Fruit fly (Drosophila melanogaster): ENCODE results near the gene ZnT77C.

Gene ZnT77C

dm6 chr3L:20498204-20498603, 3.5 kb upstream of the ZnT77C start:
- TF ChIP-seq D1 (tag; optimal IDR thresholded peaks at IDR 0.05) (peak; percentile 29), fd96Ca (GFP tag; IDR thresholded peaks at IDR 0.05) (no peak), CG32121 (GFP tag; IDR thresholded peaks at IDR 0.05) (0 out of 2 replicates have a peak, but pooled peaks have one; percentile 18)

dm6 chr3L:20497124-20497996, 2.6 kb upstream of the ZnT77C start, which contains the start of gene CG32425:
CG32425 (plus strand) TSS chr3L:20497323.
- TF ChIP-seq CG17806 (tag; optimal IDR thresholded peaks at IDR 0.05) (peak; percentile 1), Ets98B (GFP tag; IDR thresholded peaks at IDR 0.05) (0 out of 2 replicates have a peak, but pooled peaks have one; percentile 19), CG8301 (tag; optimal IDR thresholded peaks at IDR 0.05) (no peak), CG13204 (GFP tag; optimal IDR thresholded peaks at IDR 0.05) (no peak), EcR (GFP tag; optimal IDR thresholded peaks at IDR 0.05) (peak; percentile 32), D1 (tag; optimal IDR thresholded peaks at IDR 0.05) (no peak), CG4496 (GFP tag; IDR thresholded peaks at IDR 0.05) (peak; percentile 61; the same call in 1 of the 3 replicates), gl (tag; optimal IDR thresholded peaks at IDR 0.05) (peak; percentile 26), CG8159 (tag; optimal IDR thresholded peaks at IDR 0.05) (no peak), Pif1B (GFP tag; optimal IDR thresholded peaks at IDR 0.05) (no peak)

- TF ChIP-seq CG32121 (GFP tag; IDR thresholded peaks at IDR 0.05) = peak; percentile 23; the same call in 1 of the 2 replicates
- TF ChIP-seq gl (tag; optimal IDR thresholded peaks at IDR 0.05) = no peak
- no peak for TF ChIP-seq EcR (GFP tag; optimal IDR thresholded peaks at IDR 0.05)
- TF ChIP-seq Ets98B (GFP tag; IDR thresholded peaks at IDR 0.05) = peak; percentile 24
- TF ChIP-seq Pif1B (GFP tag; optimal IDR thresholded peaks at IDR 0.05) = no peak
- peak; percentile 7 for TF ChIP-seq CG8301 (tag; optimal IDR thresholded peaks at IDR 0.05)
- no peak for TF ChIP-seq CG12605 (GFP tag; IDR thresholded peaks at IDR 0.05)
- TF ChIP-seq CG10348 (GFP tag; IDR thresholded peaks at IDR 0.05) = no peak
Observed at dm6 chr3L:20494262-20494601, 489 bp downstream of the ZnT77C start.

- peak; percentile 89 for TF ChIP-seq CG15710 (tag; optimal IDR thresholded peaks at IDR 0.05)
- TF ChIP-seq CG14655 (GFP tag; optimal IDR thresholded peaks at IDR 0.05) = peak; percentile 85
- no peak for TF ChIP-seq CG13204 (GFP tag; optimal IDR thresholded peaks at IDR 0.05)
- peak; percentile 36 for TF ChIP-seq EcR (GFP tag; optimal IDR thresholded peaks at IDR 0.05)
- peak; percentile 88 for TF ChIP-seq CG12605 (GFP tag; IDR thresholded peaks at IDR 0.05)
- TF ChIP-seq CG4496 (GFP tag; IDR thresholded peaks at IDR 0.05) = peak; percentile 86
- TF ChIP-seq CG8159 (tag; optimal IDR thresholded peaks at IDR 0.05) = peak; percentile 90
- peak; percentile 84 for TF ChIP-seq Pif1B (GFP tag; optimal IDR thresholded peaks at IDR 0.05)
- TF ChIP-seq Pif1A (GFP tag; optimal IDR thresholded peaks at IDR 0.05) = peak; percentile 83
- peak; percentile 92 for TF ChIP-seq CG32121 (GFP tag; IDR thresholded peaks at IDR 0.05)
- TF ChIP-seq CG10348 (GFP tag; IDR thresholded peaks at IDR 0.05) = 0 out of 2 replicates have a peak, but pooled peaks have one; percentile 7
- peak; percentile 85 for TF ChIP-seq CG17806 (tag; optimal IDR thresholded peaks at IDR 0.05)
- peak; percentile 18 for TF ChIP-seq gl (tag; optimal IDR thresholded peaks at IDR 0.05)
- no peak for TF ChIP-seq fd96Ca (GFP tag; IDR thresholded peaks at IDR 0.05)
- peak; percentile 67 for TF ChIP-seq D1 (tag; optimal IDR thresholded peaks at IDR 0.05)
- TF ChIP-seq CG34367 (tag; optimal IDR thresholded peaks at IDR 0.05) = peak; percentile 83
- 0 out of 2 replicates have a peak, but pooled peaks have one; percentile 35 for TF ChIP-seq rn (GFP tag; IDR thresholded peaks at IDR 0.05)
- TF ChIP-seq Ets98B (GFP tag; IDR thresholded peaks at IDR 0.05) = peak; percentile 87
- peak; percentile 82 for TF ChIP-seq CG8301 (tag; optimal IDR thresholded peaks at IDR 0.05)
- peak; percentile 89 for TF ChIP-seq Snoo (tag; optimal IDR thresholded peaks at IDR 0.05)
- TF ChIP-seq CG9948 (tag; optimal IDR thresholded peaks at IDR 0.05) = peak; percentile 81
Observed at dm6 chr3L:20493417-20494261, 1.1 kb downstream of the ZnT77C start.

- TF ChIP-seq Ets98B (GFP tag; IDR thresholded peaks at IDR 0.05) (no peak), fd96Ca (GFP tag; IDR thresholded peaks at IDR 0.05) (no peak), CG10348 (GFP tag; IDR thresholded peaks at IDR 0.05) (no peak), Pif1A (GFP tag; optimal IDR thresholded peaks at IDR 0.05) (no peak), CG14655 (GFP tag; optimal IDR thresholded peaks at IDR 0.05) (no peak)
Observed at dm6 chr3L:20491525-20492132, 3.1 kb downstream of the ZnT77C start, which contains the start of gene ND-39. ND-39 (plus strand) TSS chr3L:20492082.

dm6 chr3L:20487649-20488048, 7.1 kb downstream of the ZnT77C start:
- TF ChIP-seq fd96Ca (GFP tag; IDR thresholded peaks at IDR 0.05) (no peak), CG8159 (tag; optimal IDR thresholded peaks at IDR 0.05) (no peak), CG32121 (GFP tag; IDR thresholded peaks at IDR 0.05) (no peak)
